Fruit fly (Drosophila melanogaster) whole organism, embryonic: ENCODE measurements around the gene Drice.

ENCODE experiments used
- C15 ChIP-seq: fragments of 200-800 bp; sonication (Bioruptor generic); IDR thresholded peaks from 3 replicates; pipeline ENCODE4 v1.3.6; 2022; ENCODE audit warnings: missing biosample characterization, missing genetic modification characterization
- CG10267 ChIP-seq: fragments of 200-800 bp; sonication (Bioruptor generic); optimal IDR thresholded peaks from 2 replicates; lab custom pipeline; 2018; ENCODE audit warnings: missing biosample characterization, mild to moderate bottlenecking, missing genetic modification characterization, moderate library complexity
- CG11696 ChIP-seq: fragments of 200-800 bp; sonication (Bioruptor generic); IDR thresholded peaks from 2 replicates; pipeline ENCODE4 v1.3.6; 2022; ENCODE audit warnings: missing biosample characterization, missing genetic modification characterization
- CG12071 ChIP-seq: fragments of 200-800 bp; sonication (Bioruptor generic); optimal IDR thresholded peaks from 3 replicates; lab custom pipeline; 2018; ENCODE audit warnings: missing biosample characterization, mild to moderate bottlenecking, missing genetic modification characterization
- CG1233 ChIP-seq: fragments of 200-800 bp; sonication (Bioruptor generic); optimal IDR thresholded peaks from 4 replicates; lab custom pipeline; 2018; ENCODE audit warnings: missing biosample characterization, mild to moderate bottlenecking, missing genetic modification characterization
- CG12391 ChIP-seq: fragments of 200-800 bp; sonication (Bioruptor generic); optimal IDR thresholded peaks from 3 replicates; lab custom pipeline; 2018; ENCODE audit warnings: missing biosample characterization, mild to moderate bottlenecking, missing genetic modification characterization, moderate library complexity
- CG13424 ChIP-seq: fragments of 200-800 bp; sonication (Bioruptor generic); optimal IDR thresholded peaks from 2 replicates; lab custom pipeline; 2019; ENCODE audit warnings: missing biosample characterization, mild to moderate bottlenecking, missing genetic modification characterization, moderate library complexity
- CG13624 ChIP-seq: fragments of 200-800 bp; sonication (Bioruptor generic); optimal IDR thresholded peaks from 2 replicates; lab custom pipeline; 2016; ENCODE audit warnings: missing biosample characterization, missing genetic modification characterization
- CG1529 ChIP-seq: fragments of 200-800 bp; sonication (Bioruptor generic); optimal IDR thresholded peaks from 3 replicates; lab custom pipeline; 2018; ENCODE audit warnings: missing biosample characterization, missing genetic modification characterization
- CG15601 ChIP-seq: fragments of 200-800 bp; sonication (Bioruptor generic); optimal IDR thresholded peaks from 3 replicates; lab custom pipeline; 2019; ENCODE audit warnings: missing biosample characterization, mild to moderate bottlenecking, missing genetic modification characterization, moderate library complexity
- CG16779 ChIP-seq: fragments of 200-800 bp; sonication (Bioruptor generic); IDR thresholded peaks from 2 replicates; pipeline ENCODE4 v1.3.6; 2022; ENCODE audit warnings: missing biosample characterization, missing genetic modification characterization
- CG17568 ChIP-seq: fragments of 200-800 bp; sonication (Bioruptor generic); optimal IDR thresholded peaks from 2 replicates; lab custom pipeline; 2018; ENCODE audit warnings: missing biosample characterization, mild to moderate bottlenecking, missing genetic modification characterization, moderate library complexity
- CG2712 ChIP-seq: fragments of 200-800 bp; optimal IDR thresholded peaks from 3 replicates; lab custom pipeline; 2019; ENCODE audit warnings: missing biosample characterization, mild to moderate bottlenecking, missing genetic modification characterization, moderate library complexity
- CG2889 ChIP-seq: fragments of 200-800 bp; sonication (Bioruptor generic); IDR thresholded peaks from 3 replicates; pipeline ENCODE4 v1.3.6; 2022; ENCODE audit warnings: missing biosample characterization, missing genetic modification characterization
- CG32767 ChIP-seq: fragments of 200-800 bp; sonication (Bioruptor generic); IDR thresholded peaks from 2 replicates; pipeline ENCODE4 v1.3.6; 2022; ENCODE audit warnings: missing biosample characterization, missing genetic modification characterization
- CG4854 ChIP-seq: fragments of 200-800 bp; sonication (Bioruptor generic); optimal IDR thresholded peaks from 2 replicates; lab custom pipeline; 2016; ENCODE audit warnings: missing biosample characterization, missing genetic modification characterization, inconsistent platforms
- CG5180 ChIP-seq: fragments of 200-800 bp; sonication (Bioruptor generic); optimal IDR thresholded peaks from 3 replicates; lab custom pipeline; 2017; ENCODE audit warnings: missing biosample characterization, missing genetic modification characterization, mild to moderate bottlenecking, moderate library complexity, missing genetic modification reagents
- CG8388 ChIP-seq: fragments of 200-800 bp; sonication (Bioruptor generic); optimal IDR thresholded peaks from 2 replicates; lab custom pipeline; 2019; ENCODE audit warnings: missing biosample characterization, mild to moderate bottlenecking, missing genetic modification characterization, moderate library complexity
- CG9609 ChIP-seq: fragments of 200-800 bp; sonication (Bioruptor generic); optimal IDR thresholded peaks from 3 replicates; lab custom pipeline; 2016; ENCODE audit warnings: missing biosample characterization, missing genetic modification characterization
- CG9727 ChIP-seq: fragments of 200-800 bp; sonication (Bioruptor generic); optimal IDR thresholded peaks from 3 replicates; lab custom pipeline; 2017; ENCODE audit warnings: missing biosample characterization, mild to moderate bottlenecking, missing genetic modification characterization
- CTCF ChIP-seq: fragments of 200-800 bp; sonication (Bioruptor generic); optimal IDR thresholded peaks from 2 replicates; lab custom pipeline; 2017; ENCODE audit warnings: missing biosample characterization, mild to moderate bottlenecking, missing genetic modification characterization, moderate library complexity
- Camta ChIP-seq: fragments of 200-800 bp; sonication (Bioruptor generic); optimal IDR thresholded peaks from 2 replicates; lab custom pipeline; 2016; ENCODE audit warnings: missing biosample characterization, missing genetic modification characterization
- Doc2 ChIP-seq: fragments of 200-800 bp; sonication (Bioruptor generic); IDR thresholded peaks from 2 replicates; pipeline ENCODE4 v1.3.6; 2022; ENCODE audit warnings: missing biosample characterization, missing genetic modification characterization
- H15 ChIP-seq: fragments of 200-800 bp; sonication (Bioruptor generic); IDR thresholded peaks from 3 replicates; pipeline ENCODE4 v1.3.6; 2022; ENCODE audit warnings: missing biosample characterization, missing genetic modification characterization
- HLH3B ChIP-seq: fragments of 200-800 bp; sonication (Bioruptor generic); IDR thresholded peaks from 2 replicates; pipeline ENCODE4 v1.3.6; 2022; ENCODE audit warnings: missing biosample characterization, missing genetic modification characterization
- Hey ChIP-seq: fragments of 200-800 bp; sonication (Bioruptor generic); optimal IDR thresholded peaks from 3 replicates; lab custom pipeline; 2018; ENCODE audit warnings: missing biosample characterization, mild to moderate bottlenecking, missing genetic modification characterization
- Hmr ChIP-seq: fragments of 200-800 bp; sonication (Bioruptor generic); optimal IDR thresholded peaks from 3 replicates; lab custom pipeline; 2017; ENCODE audit warnings: mild to moderate bottlenecking, missing biosample characterization, missing genetic modification reagents, missing genetic modification characterization
- Max ChIP-seq: fragments of 200-800 bp; sonication (Bioruptor generic); optimal IDR thresholded peaks from 2 replicates; lab custom pipeline; 2016; ENCODE audit warnings: missing biosample characterization, mild to moderate bottlenecking, missing genetic modification characterization
- Nf-YC ChIP-seq: fragments of 200-800 bp; optimal IDR thresholded peaks from 3 replicates; lab custom pipeline; 2019; ENCODE audit warnings: missing biosample characterization, mild to moderate bottlenecking, missing genetic modification characterization, moderate library complexity
- Pdp1 ChIP-seq, 2 experiments: fragments of 200-800 bp; sonication (Bioruptor generic); optimal IDR thresholded peaks; 3 replicates each; lab custom pipeline; 2016; ENCODE audit warnings: missing biosample characterization in 2 of 2, missing genetic modification characterization in 2 of 2, mild to moderate bottlenecking in 1 of 2, moderate library complexity in 1 of 2
- Ravus ChIP-seq: fragments of 200-800 bp; sonication (Bioruptor generic); IDR thresholded peaks from 2 replicates; pipeline ENCODE4 v1.3.6; 2022; ENCODE audit warnings: missing biosample characterization, missing genetic modification characterization
- Rx ChIP-seq: fragments of 200-800 bp; sonication (Bioruptor generic); IDR thresholded peaks from 2 replicates; pipeline ENCODE4 v1.3.6; 2022; ENCODE audit warnings: missing biosample characterization, missing genetic modification characterization
- Sry-δ ChIP-seq: fragments of 200-800 bp; sonication (Bioruptor generic); optimal IDR thresholded peaks from 2 replicates; lab custom pipeline; 2016; ENCODE audit warnings: missing biosample characterization, missing genetic modification characterization
- al ChIP-seq: fragments of 200-800 bp; sonication (Bioruptor generic); IDR thresholded peaks from 2 replicates; pipeline ENCODE4 v1.3.6; 2022; ENCODE audit warnings: missing biosample characterization, missing genetic modification characterization
- bbx ChIP-seq: fragments of 200-800 bp; sonication (Bioruptor generic); IDR thresholded peaks from 2 replicates; pipeline ENCODE4 v1.3.6; 2022; ENCODE audit warnings: missing biosample characterization, missing genetic modification characterization; ENCODE audit not compliant: partially characterized antibody
- crp ChIP-seq, 2 experiments: fragments of 200-800 bp; sonication (Bioruptor generic); optimal IDR thresholded peaks; 2 replicates in 1 of 2; 3 replicates in 1 of 2; lab custom pipeline; 2017; ENCODE audit warnings: missing biosample characterization in 2 of 2, missing genetic modification characterization in 2 of 2, mild to moderate bottlenecking in 1 of 2, moderate library complexity in 1 of 2
- disco-r ChIP-seq: fragments of 200-800 bp; sonication (Bioruptor generic); optimal IDR thresholded peaks from 2 replicates; lab custom pipeline; 2016; ENCODE audit warnings: missing biosample characterization, missing genetic modification characterization
- esg ChIP-seq: fragments of 200-800 bp; sonication (Bioruptor generic); conservative IDR thresholded peaks from 2 replicates; pipeline ENCODE4 v1.3.6; 2022; ENCODE audit warnings: missing biosample characterization, missing genetic modification characterization
- ewg ChIP-seq: fragments of 200-800 bp; sonication (Bioruptor generic); optimal IDR thresholded peaks from 3 replicates; lab custom pipeline; 2017; ENCODE audit warnings: mild to moderate bottlenecking, missing biosample characterization, missing genetic modification reagents, missing genetic modification characterization
- gcm ChIP-seq: fragments of 200-800 bp; sonication (Bioruptor generic); optimal IDR thresholded peaks from 2 replicates; lab custom pipeline; 2019; ENCODE audit warnings: missing biosample characterization, mild to moderate bottlenecking, missing genetic modification characterization, moderate library complexity
- grn ChIP-seq: fragments of 200-800 bp; sonication (Bioruptor generic); optimal IDR thresholded peaks from 3 replicates; lab custom pipeline; 2017; ENCODE audit warnings: missing biosample characterization, missing genetic modification characterization
- gsb-n ChIP-seq: fragments of 200-800 bp; sonication (Bioruptor generic); optimal IDR thresholded peaks from 3 replicates; lab custom pipeline; 2018; ENCODE audit warnings: missing biosample characterization, mild to moderate bottlenecking, missing genetic modification characterization
- gt ChIP-seq: fragments of 200-800 bp; sonication (Bioruptor generic); IDR thresholded peaks from 2 replicates; pipeline ENCODE4 v1.3.6; 2022; ENCODE audit warnings: missing biosample characterization, missing genetic modification characterization
- jumu ChIP-seq: fragments of 200-800 bp; sonication (Bioruptor generic); optimal IDR thresholded peaks from 3 replicates; lab custom pipeline; 2016; ENCODE audit warnings: missing biosample characterization, missing genetic modification characterization
- knrl ChIP-seq: fragments of 200-800 bp; sonication (Bioruptor generic); IDR thresholded peaks from 3 replicates; pipeline ENCODE4 v1.3.6; 2022; ENCODE audit warnings: missing biosample characterization, missing genetic modification characterization; ENCODE audit not compliant: partially characterized antibody
- lola ChIP-seq, 3 experiments: fragments of >200 bp in 2 of 3; fragments of 200-800 bp in 1 of 3; sonication (Bioruptor generic) in 1 of 3; optimal IDR thresholded peaks; 2 replicates each; lab custom pipeline; 2017 to 2019; ENCODE audit warnings: missing biosample characterization in 3 of 3, missing genetic modification characterization in 3 of 3, mild to moderate bottlenecking in 1 of 3, moderate library complexity in 1 of 3
- scrt ChIP-seq: fragments of 200-800 bp; sonication (Bioruptor generic); optimal IDR thresholded peaks from 2 replicates; lab custom pipeline; 2018; ENCODE audit warnings: missing biosample characterization, mild to moderate bottlenecking, missing genetic modification characterization, moderate library complexity
- slou ChIP-seq: fragments of 200-800 bp; sonication (Bioruptor generic); optimal IDR thresholded peaks from 3 replicates; lab custom pipeline; 2016; ENCODE audit warnings: missing biosample characterization, missing genetic modification characterization
- so ChIP-seq: fragments of 200-800 bp; sonication (Bioruptor generic); IDR thresholded peaks from 3 replicates; pipeline ENCODE4 v1.3.6; 2022; ENCODE audit warnings: missing biosample characterization, missing genetic modification characterization
- tio ChIP-seq: fragments of 200-800 bp; sonication (Bioruptor generic); optimal IDR thresholded peaks from 2 replicates; lab custom pipeline; 2017; ENCODE audit warnings: missing biosample characterization, missing genetic modification characterization, inconsistent platforms
- wek ChIP-seq: fragments of 200-800 bp; sonication (Bioruptor generic); optimal IDR thresholded peaks from 3 replicates; lab custom pipeline; 2018; ENCODE audit warnings: missing biosample characterization, mild to moderate bottlenecking, missing genetic modification characterization, moderate library complexity
- zen ChIP-seq: fragments of 200-800 bp; sonication (Bioruptor generic); optimal IDR thresholded peaks from 3 replicates; lab custom pipeline; 2018; ENCODE audit warnings: missing biosample characterization, mild to moderate bottlenecking, missing genetic modification characterization, moderate library complexity

The Drice gene

DNA sequence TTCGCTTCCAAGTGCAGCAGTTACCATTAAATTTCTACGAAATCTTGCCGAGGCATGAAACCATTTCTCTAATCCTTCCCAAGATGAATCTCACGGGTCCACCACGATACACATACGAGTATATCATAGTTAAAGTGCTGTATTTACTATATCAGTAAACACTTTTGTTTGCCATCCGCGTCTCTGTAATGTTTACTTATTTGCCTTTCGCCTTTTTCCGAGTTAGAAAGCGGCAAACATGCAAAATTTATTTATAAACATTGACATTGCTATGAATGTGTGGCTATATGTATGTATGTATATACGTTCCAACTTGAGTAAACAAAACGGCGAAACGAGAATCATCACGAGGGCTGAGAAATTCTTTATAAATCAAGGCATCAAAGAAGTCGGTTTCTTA, 31.5 kb downstream of the Drice start (continued):
- no peak for TF ChIP-seq knrl (GFP tag; lab: Robert Waterston, UW)
- TF ChIP-seq tio (GFP tag; lab: Kevin White, UChicago): no peak
- no peak for TF ChIP-seq H15
- no peak for TF ChIP-seq Hey (tag; lab: Kevin White, UChicago)
- TF ChIP-seq CG12071: peak; percentile 62
- TF ChIP-seq HLH3B (GFP tag; lab: Robert Waterston, UW): no peak
- TF ChIP-seq CG11696 (GFP tag; lab: Robert Waterston, UW): no peak
- TF ChIP-seq so (GFP tag; lab: Robert Waterston, UW): peak; percentile 21; the same call in 1 of the 3 replicates
- no peak for TF ChIP-seq al
- no peak for TF ChIP-seq jumu
- no peak for TF ChIP-seq CTCF (GFP tag; lab: Kevin White, UChicago)
- peak; percentile 84 for TF ChIP-seq CG1233 (GFP tag; lab: Kevin White, UChicago)
- peak; percentile 39 for TF ChIP-seq CG5180 (GFP tag; lab: Kevin White, UChicago)
- TF ChIP-seq gcm (GFP tag; lab: Kevin White, UChicago): peak; percentile 13
- peak; percentile 51 for TF ChIP-seq gsb-n (tag; lab: Kevin White, UChicago)
- no peak for TF ChIP-seq CG9609 (GFP tag; lab: Kevin White, UChicago)
- TF ChIP-seq CG1529 (GFP tag; lab: Kevin White, UChicago): no peak
- TF ChIP-seq CG17568 (GFP tag; lab: Kevin White, UChicago): no peak
- TF ChIP-seq CG12391 (tag; lab: Kevin White, UChicago): no peak
- TF ChIP-seq scrt: no peak
- no peak for TF ChIP-seq Ravus
- peak; percentile 48 for TF ChIP-seq CG10267 (tag; lab: Kevin White, UChicago)
- TF ChIP-seq zen (tag; lab: Kevin White, UChicago): peak; percentile 81
- no peak for TF ChIP-seq crp (GFP tag; optimal IDR thresholded peaks at IDR 0.05; lab: Kevin White, UChicago)
- TF ChIP-seq C15 (GFP tag; lab: Robert Waterston, UW): no peak
- TF ChIP-seq disco-r: no peak
- TF ChIP-seq esg (GFP tag; lab: Robert Waterston, UW): no peak
- peak; percentile 79 for TF ChIP-seq CG9727
- peak; percentile 45 for TF ChIP-seq wek
- TF ChIP-seq lola (GFP tag; optimal IDR thresholded peaks at IDR 0.05; lab: Kevin White, UChicago): no peak
- no peak for TF ChIP-seq Nf-YC (tag; lab: Kevin White, UChicago)
- no peak for TF ChIP-seq Sry-δ (GFP tag; lab: Kevin White, UChicago)
- no peak for TF ChIP-seq CG13624 (GFP tag; lab: Kevin White, UChicago)
- no peak for TF ChIP-seq Pdp1 (GFP tag; optimal IDR thresholded peaks at IDR 0.05; lab: Kevin White, UChicago)
- no peak for TF ChIP-seq CG13424 (tag; lab: Kevin White, UChicago)
- TF ChIP-seq Max (GFP tag; lab: Kevin White, UChicago): no peak
- no peak for TF ChIP-seq CG8388
- no peak for TF ChIP-seq CG2889 (GFP tag; lab: Robert Waterston, UW)
- TF ChIP-seq Hmr (GFP tag; lab: Kevin White, UChicago): no peak
- no peak for TF ChIP-seq CG32767 (GFP tag; lab: Robert Waterston, UW)
- no peak for TF ChIP-seq slou (GFP tag; lab: Kevin White, UChicago)
- no peak for TF ChIP-seq CG4854 (GFP tag; lab: Kevin White, UChicago)
- no peak for TF ChIP-seq ewg (GFP tag; lab: Kevin White, UChicago)
- TF ChIP-seq Camta (GFP tag; lab: Kevin White, UChicago): no peak
- no peak for TF ChIP-seq CG16779
- no peak for TF ChIP-seq bbx (GFP tag; lab: Robert Waterston, UW)
- TF ChIP-seq grn: no peak
- no peak for TF ChIP-seq Rx (GFP tag; lab: Robert Waterston, UW)
- no peak for TF ChIP-seq Doc2
- no peak for TF ChIP-seq CG15601 (tag; lab: Kevin White, UChicago)
- no peak for TF ChIP-seq CG2712 (tag; lab: Kevin White, UChicago)
- TF ChIP-seq gt: no peak
